Worm (Caenorhabditis elegans) whole organism, L4 larva: ENCODE measurements around the gene srh-79.

ENCODE experiments used
- F37D6.2 ChIP-seq: sonication (generic microtip); optimal IDR thresholded peaks from 2 replicates; lab custom pipeline; 2016; ENCODE audit warnings: mild to moderate bottlenecking, missing genetic modification characterization, missing compliant biosample characterization
- F44E2.7 ChIP-seq: fragments of 200-800 bp; sonication (Bioruptor generic); IDR thresholded peaks from 2 replicates; pipeline ENCODE4 v2.1.2; 2022; ENCODE audit warnings: missing genetic modification characterization, missing compliant biosample characterization
- T20F7.1 ChIP-seq: fragments of 200-800 bp; sonication (Bioruptor generic); optimal IDR thresholded peaks from 2 replicates; lab custom pipeline; 2018; ENCODE audit warnings: mild to moderate bottlenecking, missing genetic modification characterization, missing compliant biosample characterization
- Y105C5A.15 ChIP-seq: fragments of 200-800 bp; sonication (Bioruptor generic); IDR thresholded peaks from 2 replicates; pipeline ENCODE4 v1.3.6; 2022; ENCODE audit warnings: missing genetic modification characterization, missing compliant biosample characterization
- Y5F2A.4 ChIP-seq: fragments of 200-800 bp; sonication (Bioruptor generic); optimal IDR thresholded peaks from 2 replicates; lab custom pipeline; 2018; ENCODE audit warnings: mild to moderate bottlenecking, missing genetic modification characterization, missing compliant biosample characterization
- Y75B8A.6 ChIP-seq: fragments of 200-800 bp; sonication (Bioruptor generic); IDR thresholded peaks from 2 replicates; pipeline ENCODE4 v1.3.6; 2022; ENCODE audit warnings: missing genetic modification reagents, missing genetic modification characterization, missing compliant biosample characterization
- aha-1 ChIP-seq: fragments of 150-350 bp; peaks from one replicate; lab custom pipeline; 2014; ENCODE audit warnings: missing biosample characterization, missing genetic modification characterization
- attf-4 ChIP-seq: sonication (generic microtip); optimal IDR thresholded peaks from 3 replicates; lab custom pipeline; 2017; ENCODE audit warnings: missing biosample characterization, missing genetic modification characterization
- ceh-32 ChIP-seq: sonication (generic microtip); optimal IDR thresholded peaks from 2 replicates; lab custom pipeline; 2016; ENCODE audit warnings: mild to moderate bottlenecking, missing genetic modification characterization, missing compliant biosample characterization; ENCODE audit not compliant: poor library complexity
- daf-16 ChIP-seq, 3 experiments: sonication (generic microtip); optimal IDR thresholded peaks; 2 replicates each; lab custom pipeline; 2016 to 2017; ENCODE audit warnings: missing genetic modification characterization in 3 of 3, missing genetic modification reagents in 3 of 3, mild to moderate bottlenecking in 2 of 3, missing compliant biosample characterization in 2 of 3, missing biosample characterization in 1 of 3, moderate library complexity in 1 of 3
- fos-1 ChIP-seq: fragments of 150-350 bp; optimal IDR thresholded peaks from 2 replicates; lab custom pipeline; 2014; ENCODE audit warnings: missing biosample characterization, missing genetic modification characterization
- lin-29 ChIP-seq: fragments of 200-800 bp; sonication (Bioruptor generic); IDR thresholded peaks from 2 replicates; pipeline ENCODE4 v1.3.6; 2022; ENCODE audit warnings: missing genetic modification reagents, missing genetic modification characterization, missing compliant biosample characterization
- lin-38 ChIP-seq: fragments of 200-800 bp; sonication (Bioruptor generic); IDR thresholded peaks from 2 replicates; pipeline ENCODE4 v1.3.6; 2022; ENCODE audit warnings: missing genetic modification reagents, missing genetic modification characterization, missing compliant biosample characterization
- madf-5 ChIP-seq, 2 experiments: fragments of 200-800 bp; sonication (Bioruptor generic); IDR thresholded peaks; 2 replicates each; pipeline ENCODE4 v1.3.6; 2022; ENCODE audit warnings: missing compliant biosample characterization in 2 of 2, missing genetic modification characterization in 2 of 2
- mdl-1 ChIP-seq, 2 experiments: fragments of 150-350 bp in 1 of 2; sonication (generic microtip) in 1 of 2; optimal IDR thresholded peaks; 2 replicates each; lab custom pipeline; 2014 to 2017; ENCODE audit warnings: missing biosample characterization in 2 of 2, missing genetic modification characterization in 2 of 2
- mdt-29 ChIP-seq: fragments of 200-800 bp; sonication (Bioruptor generic); IDR thresholded peaks from 2 replicates; pipeline ENCODE4 v1.3.6; 2022; ENCODE audit warnings: missing genetic modification reagents, missing genetic modification characterization, missing compliant biosample characterization
- mxl-2 ChIP-seq: fragments of 200-800 bp; sonication (Bioruptor generic); conservative IDR thresholded peaks from 2 replicates; pipeline ENCODE4 v1.3.6; 2022; ENCODE audit warnings: missing genetic modification reagents, missing genetic modification characterization, missing compliant biosample characterization
- nhr-10 ChIP-seq: fragments of 150-350 bp; optimal IDR thresholded peaks from 2 replicates; lab custom pipeline; 2014; ENCODE audit warnings: missing biosample characterization, missing genetic modification characterization
- nhr-111 ChIP-seq: fragments of 200-800 bp; sonication (Bioruptor generic); optimal IDR thresholded peaks from 2 replicates; lab custom pipeline; 2018; ENCODE audit warnings: mild to moderate bottlenecking, missing genetic modification characterization, missing compliant biosample characterization
- nhr-237 ChIP-seq: sonication (generic microtip); optimal IDR thresholded peaks from 2 replicates; lab custom pipeline; 2017; ENCODE audit warnings: missing biosample characterization, missing genetic modification characterization
- nhr-25 ChIP-seq: sonication (generic microtip); optimal IDR thresholded peaks from 2 replicates; lab custom pipeline; 2017; ENCODE audit warnings: missing genetic modification characterization, mild to moderate bottlenecking, missing compliant biosample characterization, antibody characterized with exemption, moderate library complexity, borderline replicate concordance; ENCODE audit not compliant: insufficient read depth
- nhr-42 ChIP-seq: fragments of 200-800 bp; sonication (Bioruptor generic); IDR thresholded peaks from 2 replicates; pipeline ENCODE4 v1.3.6; 2022; ENCODE audit warnings: missing genetic modification characterization, missing compliant biosample characterization
- nhr-48 ChIP-seq: sonication (generic microtip); optimal IDR thresholded peaks from 2 replicates; lab custom pipeline; 2016; ENCODE audit warnings: mild to moderate bottlenecking, missing genetic modification characterization, missing compliant biosample characterization
- nhr-6 ChIP-seq: fragments of 150-350 bp; optimal IDR thresholded peaks from 2 replicates; lab custom pipeline; 2014; ENCODE audit warnings: missing biosample characterization, missing genetic modification characterization
- nhr-76 ChIP-seq: fragments of 150-350 bp; optimal IDR thresholded peaks from 2 replicates; lab custom pipeline; 2014; ENCODE audit warnings: missing biosample characterization, missing genetic modification characterization
- nhr-77 ChIP-seq: fragments of 150-350 bp; optimal IDR thresholded peaks from 2 replicates; lab custom pipeline; 2014; ENCODE audit warnings: missing biosample characterization, missing genetic modification characterization
- php-3 ChIP-seq: fragments of 200-800 bp; sonication (Bioruptor generic); IDR thresholded peaks from 2 replicates; pipeline ENCODE4 v1.3.6; 2022; ENCODE audit warnings: missing genetic modification reagents, missing genetic modification characterization, missing compliant biosample characterization
- pqm-1 ChIP-seq: sonication (generic microtip); optimal IDR thresholded peaks from 2 replicates; lab custom pipeline; 2017; ENCODE audit warnings: missing biosample characterization, missing genetic modification characterization
- sdz-12 ChIP-seq: fragments of 200-800 bp; sonication (Bioruptor generic); optimal IDR thresholded peaks from 2 replicates; lab custom pipeline; 2018; ENCODE audit warnings: mild to moderate bottlenecking, missing genetic modification characterization, missing compliant biosample characterization
- snpc-4 ChIP-seq: fragments of 150-350 bp; optimal IDR thresholded peaks from 2 replicates; lab custom pipeline; 2014; ENCODE audit warnings: missing biosample characterization, missing genetic modification characterization
- tag-97 ChIP-seq: fragments of 200-800 bp; sonication (Bioruptor generic); IDR thresholded peaks from 2 replicates; pipeline ENCODE4 v1.3.6; 2022; ENCODE audit warnings: missing genetic modification characterization, missing compliant biosample characterization
- unc-39 ChIP-seq: sonication (generic microtip); optimal IDR thresholded peaks from 2 replicates; lab custom pipeline; 2017; ENCODE audit warnings: missing biosample characterization, missing genetic modification characterization
- zag-1 ChIP-seq: fragments of 150-350 bp; optimal IDR thresholded peaks from 2 replicates; lab custom pipeline; 2014; ENCODE audit warnings: missing biosample characterization, missing genetic modification characterization
- zfp-3 ChIP-seq: fragments of 200-800 bp; sonication (Bioruptor generic); conservative IDR thresholded peaks from 2 replicates; pipeline ENCODE4 v1.3.6; 2022; ENCODE audit warnings: missing genetic modification reagents, missing genetic modification characterization, missing compliant biosample characterization

Gene srh-79

ce11 chrV:7480949-7481348, 16.6 kb upstream of the srh-79 start, which contains the start of gene C18B10.6:
TSS of gene C18B10.6 (minus strand) at chrV:7481049.
- TF ChIP-seq sdz-12 (GFP tag; lab: Kevin White, UChicago) (no peak), F37D6.2 (no peak), mdl-1 (tag; optimal IDR thresholded peaks at IDR 0.05; lab: Kevin White, UChicago) (no peak), attf-4 (tag; lab: Kevin White, UChicago) (no peak), unc-39 (no peak), lin-29 (GFP tag; lab: Robert Waterston, UW) (no peak), nhr-10 (no peak), F44E2.7 (no peak), lin-38 (GFP tag; lab: Robert Waterston, UW) (no peak), nhr-6 (tag; lab: Kevin White, UChicago) (no peak), nhr-42 (GFP tag; lab: Robert Waterston, UW) (no peak)

DNA sequence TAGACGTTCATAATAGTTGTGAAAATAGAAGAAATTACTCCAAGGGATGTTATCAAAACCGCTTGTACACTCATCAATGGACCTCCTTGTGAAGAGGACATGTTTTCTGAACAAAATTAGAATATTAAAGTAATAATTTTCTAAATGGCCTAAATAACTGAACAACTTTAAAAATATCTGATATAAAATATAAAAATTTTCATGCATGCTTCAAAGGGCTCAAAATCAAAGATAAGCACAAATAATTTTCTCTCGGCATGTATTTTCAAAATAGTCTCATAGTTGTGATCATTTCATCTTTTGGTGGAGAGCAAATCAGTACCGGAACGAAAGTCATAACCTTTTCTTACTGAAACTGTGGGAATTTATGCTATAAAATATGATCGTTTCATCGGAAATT, 12.5 kb upstream of the srh-79 start, which contains the start of gene srbc-8:
Gene srbc-8 (minus strand): TSS at position 101 of the 400 bp plus-strand sequence.
- TF ChIP-seq php-3 (GFP tag; lab: Robert Waterston, UW) = no peak
- TF ChIP-seq ceh-32 (tag; lab: Kevin White, UChicago) = no peak
- TF ChIP-seq Y5F2A.4 (GFP tag; lab: Kevin White, UChicago) = no peak
- no peak for TF ChIP-seq nhr-111 (GFP tag; lab: Kevin White, UChicago)
- no peak for TF ChIP-seq nhr-76 (tag; lab: Kevin White, UChicago)
- no peak for TF ChIP-seq snpc-4 (tag; lab: Kevin White, UChicago)
- no peak for TF ChIP-seq madf-5 (GFP tag; IDR thresholded peaks at IDR 0.05; lab: Robert Waterston, UW)
- TF ChIP-seq T20F7.1 (GFP tag; lab: Kevin White, UChicago) = no peak
- no peak for TF ChIP-seq zfp-3 (GFP tag; lab: Robert Waterston, UW)
- no peak for TF ChIP-seq zag-1 (tag; lab: Kevin White, UChicago)
- TF ChIP-seq, all 104 proteins: peak for 0

- TF ChIP-seq snpc-4 (tag; lab: Kevin White, UChicago) (no peak), tag-97 (GFP tag; lab: Robert Waterston, UW) (no peak)
Observed at ce11 chrV:7487518-7487917, 10.0 kb upstream of the srh-79 start, which contains the start of gene srbc-7. TSS of gene srbc-7 (minus strand) at chrV:7487618.

ce11 chrV:7490340-7490739, 7.2 kb upstream of the srh-79 start, which contains the start of gene srbc-9:
TSS of gene srbc-9 (minus strand) at chrV:7490440.
- no peak for TF ChIP-seq mdl-1 (tag; optimal IDR thresholded peaks at IDR 0.05; lab: Kevin White, UChicago)
- no peak for TF ChIP-seq sdz-12 (GFP tag; lab: Kevin White, UChicago)
- TF ChIP-seq mdt-29 (GFP tag; lab: Robert Waterston, UW) = no peak
- TF ChIP-seq fos-1 (tag; lab: Kevin White, UChicago) = no peak
- no peak for TF ChIP-seq nhr-77 (tag; lab: Kevin White, UChicago)
- TF ChIP-seq nhr-237 = no peak
- no peak for TF ChIP-seq nhr-48
- TF ChIP-seq aha-1 (tag; lab: Kevin White, UChicago) = no peak
- no peak for TF ChIP-seq nhr-25 (tag; lab: Kevin White, UChicago)

DNA sequence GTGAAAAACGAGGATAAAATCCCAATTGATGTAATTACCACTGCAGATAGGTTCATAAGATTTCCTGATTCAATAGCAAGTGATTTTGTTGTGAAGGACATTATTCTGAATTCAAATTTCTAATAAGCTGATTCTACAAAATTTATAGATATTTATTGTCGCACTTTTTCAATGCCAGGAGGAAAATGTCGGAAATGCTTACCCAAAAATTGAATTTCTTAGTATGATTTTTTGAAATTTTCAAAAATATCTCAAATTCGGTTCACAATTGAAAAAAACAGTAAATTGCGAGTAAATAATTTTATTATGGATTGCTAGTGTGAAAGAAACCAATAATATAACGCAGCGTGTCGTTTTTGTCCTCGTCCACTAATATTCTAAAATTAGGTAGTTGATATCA, 4.6 kb upstream of the srh-79 start, which contains the start of gene srbc-10:
Gene srbc-10 (minus strand): TSS at position 101 of the 400 bp plus-strand sequence.
- TF ChIP-seq nhr-48 = no peak

DNA sequence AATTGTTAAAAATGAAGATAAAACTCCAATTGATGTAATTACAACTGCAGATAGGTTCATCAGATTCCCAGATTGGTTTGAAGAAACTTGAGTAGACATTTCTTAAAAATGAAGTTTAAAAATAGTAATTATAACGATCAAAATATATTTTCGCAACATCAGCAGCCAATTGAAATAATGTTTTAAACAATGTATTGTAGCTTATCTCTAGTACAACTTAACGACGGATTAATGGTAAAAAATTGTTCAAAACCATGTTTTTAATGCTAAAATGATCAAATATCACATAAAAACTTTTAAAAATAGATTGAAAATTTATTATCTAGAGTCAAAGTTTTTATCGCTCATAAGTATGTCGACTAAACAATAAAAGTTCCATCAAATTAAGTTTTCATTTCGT, 2.4 kb upstream of the srh-79 start, which contains the start of gene srbc-11:
Gene srbc-11 (minus strand): TSS at position 101 of the 400 bp plus-strand sequence.
- no peak for TF ChIP-seq Y75B8A.6
- TF ChIP-seq zag-1 (tag; lab: Kevin White, UChicago) = no peak
- TF ChIP-seq nhr-42 (GFP tag; lab: Robert Waterston, UW) = no peak
- TF ChIP-seq Y105C5A.15 (GFP tag; lab: Robert Waterston, UW) = no peak
- TF ChIP-seq daf-16 (GFP tag; optimal IDR thresholded peaks at IDR 0.05; lab: Kevin White, UChicago) = no peak
- no peak for TF ChIP-seq daf-16 (tag; optimal IDR thresholded peaks at IDR 0.05; lab: Kevin White, UChicago)
- no peak for TF ChIP-seq tag-97 (GFP tag; lab: Robert Waterston, UW)
- no peak for TF ChIP-seq F44E2.7
- TF ChIP-seq pqm-1 = no peak
- TF ChIP-seq mxl-2 (GFP tag; lab: Robert Waterston, UW) = no peak
